Worm (Caenorhabditis elegans) whole organism, early embryonic: ENCODE results near the gene acp-1.

Source experiments
- B0310.2 ChIP-seq: sonication (generic microtip); optimal IDR thresholded peaks from 2 replicates; lab custom pipeline; 2016; ENCODE audit warnings: mild to moderate bottlenecking, missing genetic modification characterization, missing compliant biosample characterization
- aly-1 ChIP-seq: sonication (generic microtip); optimal IDR thresholded peaks from 2 replicates; lab custom pipeline; 2016; ENCODE audit warnings: missing genetic modification characterization, missing compliant biosample characterization
- ama-1 ChIP-seq: fragments of 150-350 bp; optimal IDR thresholded peaks from 2 replicates; lab custom pipeline; 2014
- ceh-13 ChIP-seq: fragments of 200-800 bp; sonication (Bioruptor generic); optimal IDR thresholded peaks from 2 replicates; lab custom pipeline; 2018; ENCODE audit warnings: mild to moderate bottlenecking, missing genetic modification characterization, missing compliant biosample characterization
- ceh-36 ChIP-seq: sonication (generic microtip); optimal IDR thresholded peaks from 2 replicates; lab custom pipeline; 2016; ENCODE audit warnings: missing genetic modification characterization, inconsistent platforms, missing compliant biosample characterization
- hmg-4 ChIP-seq: fragments of 200-800 bp; sonication (Bioruptor generic); optimal IDR thresholded peaks from 2 replicates; lab custom pipeline; 2018; ENCODE audit warnings: mild to moderate bottlenecking, missing genetic modification characterization, missing compliant biosample characterization
- pes-1 ChIP-seq: fragments of 200-800 bp; sonication (Bioruptor generic); IDR thresholded peaks from 2 replicates; pipeline ENCODE4 v1.3.6; 2022; ENCODE audit warnings: missing genetic modification reagents, missing genetic modification characterization, missing compliant biosample characterization
- tbx-11 ChIP-seq: fragments of 200-800 bp; sonication (Bioruptor generic); IDR thresholded peaks from 2 replicates; pipeline ENCODE4 v1.3.6; 2022; ENCODE audit warnings: missing genetic modification characterization, missing compliant biosample characterization
- tbx-37 ChIP-seq: fragments of 200-800 bp; sonication (Bioruptor generic); conservative IDR thresholded peaks from 2 replicates; pipeline ENCODE4 v1.3.6; 2022; ENCODE audit warnings: missing genetic modification reagents, missing genetic modification characterization, missing compliant biosample characterization
- tra-4 ChIP-seq: sonication (generic microtip); optimal IDR thresholded peaks from 2 replicates; lab custom pipeline; 2017; ENCODE audit warnings: missing genetic modification characterization, missing compliant biosample characterization

DNA sequence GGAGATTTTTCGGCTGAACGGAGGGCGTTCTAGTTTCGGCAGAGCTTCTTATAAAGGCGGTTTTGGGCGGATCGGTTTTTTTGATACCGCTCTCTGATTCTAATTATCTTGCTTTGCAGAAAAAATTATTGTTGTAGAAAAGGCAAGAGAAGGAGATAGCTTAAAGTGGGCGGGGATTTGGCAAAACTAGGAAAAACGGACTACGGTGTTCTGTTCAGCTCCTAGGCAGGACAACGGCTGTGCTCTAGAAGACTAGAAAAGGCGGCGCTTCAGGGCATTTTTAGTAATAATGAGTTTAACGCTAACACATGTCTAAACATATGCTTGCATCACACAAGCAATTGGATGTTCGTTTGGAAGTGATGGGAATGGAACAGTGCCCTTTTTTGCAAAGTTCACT lies 33.8 kb upstream of the acp-1 start, which contains the start of gene C04F6.7:
- TF ChIP-seq tbx-11 (no peak), ceh-13 (GFP tag; lab: Kevin White, UChicago) (no peak), pes-1 (GFP tag; lab: Robert Waterston, UW) (no peak), ceh-36 (tag; lab: Kevin White, UChicago) (no peak), B0310.2 (tag; lab: Kevin White, UChicago) (no peak), tra-4 (tag; lab: Kevin White, UChicago) (no peak), ama-1 (no peak), aly-1 (tag; lab: Kevin White, UChicago) (no peak), tbx-37 (GFP tag; lab: Robert Waterston, UW) (no peak), hmg-4 (GFP tag; lab: Kevin White, UChicago) (no peak)
